Worm (Caenorhabditis elegans) whole organism, young adult: ENCODE results near the gene W09C2.7.

Experiments used
- F49E8.2 ChIP-seq: sonication (generic microtip); optimal IDR thresholded peaks from 3 replicates; lab custom pipeline; 2017; ENCODE audit warnings: missing genetic modification characterization, mild to moderate bottlenecking, missing compliant biosample characterization, antibody characterized with exemption, moderate library complexity; ENCODE audit not compliant: insufficient read depth
- ama-1 ChIP-seq, 3 experiments: fragments of 150-350 bp in 1 of 3; sonication (generic microtip) in 2 of 3; optimal IDR thresholded peaks; 2 replicates each; lab custom pipeline; 2014 to 2018; ENCODE audit warnings: missing biosample characterization in 2 of 3, missing genetic modification characterization in 2 of 3, missing genetic modification reagents in 2 of 3
- bed-1 ChIP-seq: fragments of 200-800 bp; sonication (Bioruptor generic); IDR thresholded peaks from 2 replicates; pipeline ENCODE4 v1.3.6; 2022; ENCODE audit warnings: missing genetic modification reagents, missing genetic modification characterization, missing compliant biosample characterization
- ceh-91 ChIP-seq: fragments of 200-800 bp; sonication (Bioruptor generic); IDR thresholded peaks from 2 replicates; pipeline ENCODE4 v1.3.6; 2022; ENCODE audit warnings: missing genetic modification reagents, missing genetic modification characterization, missing compliant biosample characterization
- efl-1 ChIP-seq: fragments of 150-350 bp; optimal IDR thresholded peaks from 2 replicates; lab custom pipeline; 2014; ENCODE audit warnings: missing biosample characterization, missing genetic modification reagents, missing genetic modification characterization
- ets-4 ChIP-seq: fragments of 200-800 bp; sonication (Bioruptor generic); optimal IDR thresholded peaks from 2 replicates; lab custom pipeline; 2018; ENCODE audit warnings: mild to moderate bottlenecking, missing genetic modification characterization, missing compliant biosample characterization
- snpc-4 ChIP-seq, 5 experiments: fragments of 150-350 bp in 1 of 5; sonication (generic microtip) in 4 of 5; optimal IDR thresholded peaks; 2 replicates each; lab custom pipeline; 2014 to 2018; ENCODE audit warnings: missing genetic modification characterization in 5 of 5, missing biosample characterization in 3 of 5, antibody characterized with exemption in 2 of 5, mild to moderate bottlenecking in 2 of 5, missing compliant biosample characterization in 2 of 5, missing genotype in 2 of 5, moderate library complexity in 2 of 5, missing genetic modification reagents in 1 of 5
- tbx-9 ChIP-seq: sonication (generic microtip); optimal IDR thresholded peaks from 2 replicates; lab custom pipeline; 2016; ENCODE audit warnings: borderline replicate concordance, missing genetic modification characterization, inconsistent platforms, missing compliant biosample characterization
- tlf-1 ChIP-seq: fragments of 200-800 bp; sonication (Bioruptor generic); optimal IDR thresholded peaks from 2 replicates; lab custom pipeline; 2018; ENCODE audit warnings: mild to moderate bottlenecking, missing genetic modification characterization, missing compliant biosample characterization
- zim-3 ChIP-seq: sonication (generic microtip); optimal IDR thresholded peaks from 2 replicates; lab custom pipeline; 2017; ENCODE audit warnings: mild to moderate bottlenecking, missing genetic modification characterization, moderate library complexity, missing compliant biosample characterization

DNA sequence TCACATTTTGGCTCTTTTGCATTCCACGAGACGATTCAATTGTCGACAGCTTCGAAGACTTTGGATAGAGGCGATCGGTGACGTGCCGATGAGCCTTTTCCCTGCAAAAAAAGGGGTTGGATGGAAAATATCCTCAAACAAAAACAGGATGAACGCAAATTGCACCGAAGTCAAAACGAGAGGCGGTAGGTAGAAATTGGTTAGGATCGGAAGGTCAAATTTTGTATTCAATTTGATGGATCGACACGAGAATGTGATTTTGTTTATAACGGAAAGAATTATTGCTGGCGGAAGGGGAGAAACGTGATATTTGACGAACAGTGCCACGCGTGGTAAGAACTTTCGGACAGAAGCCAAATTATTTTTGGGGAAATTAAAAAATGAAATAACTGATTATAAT, 12.7 kb upstream of the W09C2.7 start, which contains the start of gene mca-1:
- TF ChIP-seq tlf-1 (GFP tag; lab: Kevin White, UChicago) (no peak), snpc-4 (GFP tag; optimal IDR thresholded peaks at IDR 0.05; lab: Kevin White, UChicago) (no peak), snpc-4 (tag; optimal IDR thresholded peaks at IDR 0.05; lab: Kevin White, UChicago) (no peak), ceh-91 (GFP tag; lab: Robert Waterston, UW) (no peak), zim-3 (tag; lab: Kevin White, UChicago) (no peak), efl-1 (GFP tag; lab: Kevin White, UChicago) (no peak), tbx-9 (tag; lab: Kevin White, UChicago) (no peak), bed-1 (GFP tag; lab: Robert Waterston, UW) (no peak), ets-4 (no peak), ama-1 (optimal IDR thresholded peaks at IDR 0.05; lab: Kevin White, UChicago) (no peak), ama-1 (GFP tag; optimal IDR thresholded peaks at IDR 0.05; lab: Kevin White, UChicago) (no peak), F49E8.2 (tag; lab: Kevin White, UChicago) (no peak)
